Worm (Caenorhabditis elegans): ENCODE measurements around the gene gpx-5.

gpx-5 gene

ce11 chrX:9551112-9551511 is 33.4 kb upstream of the gpx-5 start (continued):
- TF ChIP-seq ama-1 (optimal IDR thresholded peaks at IDR 0.05) (no peak), pqm-1 (tag; optimal IDR thresholded peaks at IDR 0.05) (no peak), spr-3 (GFP tag; optimal IDR thresholded peaks at IDR 0.05) (no peak), ceh-44 (GFP tag; IDR thresholded peaks at IDR 0.05) (no peak), ceh-20 (GFP tag; IDR thresholded peaks at IDR 0.05) (no peak), lin-38 (GFP tag; IDR thresholded peaks at IDR 0.05) (no peak; the same call in 1 of the 2 replicates), mxl-2 (GFP tag; conservative IDR thresholded peaks at IDR 0.05) (0 out of 2 replicates have a peak, but pooled peaks have one; percentile 19), hif-1 (tag; optimal IDR thresholded peaks at IDR 0.05) (peak in 1 of 2 experiments; percentile 60), zfp-3 (GFP tag; conservative IDR thresholded peaks at IDR 0.05) (no peak), nhr-42 (GFP tag; IDR thresholded peaks at IDR 0.05) (no peak), nhr-25 (tag; optimal IDR thresholded peaks at IDR 0.05; ENCODE audit: borderline replicate concordance, insufficient read depth) (peak; percentile 44), saeg-2 (GFP tag; IDR thresholded peaks at IDR 0.05) (no peak), ces-1 (GFP tag; optimal IDR thresholded peaks at IDR 0.05) (no peak), mes-2 (tag; optimal IDR thresholded peaks at IDR 0.05; ENCODE audit: poor library complexity, severe bottlenecking) (peak; percentile 36), D1046.2 (GFP tag; IDR thresholded peaks at IDR 0.05) (no peak), mxl-3 (GFP tag; optimal IDR thresholded peaks at IDR 0.05) (peak; percentile 88), daf-12 (tag; optimal IDR thresholded peaks at IDR 0.05) (no peak), lir-3 (tag; optimal IDR thresholded peaks at IDR 0.05) (no peak), attf-4 (tag; optimal IDR thresholded peaks at IDR 0.05) (no peak), set-16 (GFP tag; IDR thresholded peaks at IDR 0.05) (peak; percentile 38; the same call in 1 of the 2 replicates), nhr-77 (tag; optimal IDR thresholded peaks at IDR 0.05) (no peak), snpc-4 (tag; optimal IDR thresholded peaks at IDR 0.05) (no peak), F37D6.2 (tag; optimal IDR thresholded peaks at IDR 0.05) (peak; percentile 3), nhr-76 (tag; optimal IDR thresholded peaks at IDR 0.05) (no peak), mdl-1 (tag; optimal IDR thresholded peaks at IDR 0.05) (peak; percentile 64 to 96), dmd-6 (GFP tag; IDR thresholded peaks at IDR 0.05) (peak; percentile 73), R02D3.7 (tag; optimal IDR thresholded peaks at IDR 0.05) (no peak), aha-1 (tag) (peak; percentile 92), snpc-1.2 (GFP tag; IDR thresholded peaks at IDR 0.05) (no peak), ceh-28 (tag; optimal IDR thresholded peaks at IDR 0.05) (no peak), fos-1 (tag; optimal IDR thresholded peaks at IDR 0.05) (no peak), unc-62 (GFP tag; optimal IDR thresholded peaks at IDR 0.05 in 1 of 2) (peak in 1 of 2 experiments; percentile 25), unc-62 (tag; optimal IDR thresholded peaks at IDR 0.05) (no peak), Y75B8A.6 (GFP tag; IDR thresholded peaks at IDR 0.05) (no peak), ctbp-1 (GFP tag; IDR thresholded peaks at IDR 0.05) (no peak), nhr-11 (tag; optimal IDR thresholded peaks at IDR 0.05) (peak; percentile 29), pha-4 (GFP tag; IDR thresholded peaks at IDR 0.05) (peak; percentile 36; the same call in 1 of the 2 replicates), pha-4 (tag; optimal IDR thresholded peaks at IDR 0.05) (no peak), F44E2.7 (GFP tag; IDR thresholded peaks at IDR 0.05) (no peak), hlh-11 (tag; optimal IDR thresholded peaks at IDR 0.05) (peak; percentile 82), vab-7 (GFP tag; IDR thresholded peaks at IDR 0.05) (0 out of 2 replicates have a peak, but pooled peaks have one; percentile 17), jun-1 (tag; optimal IDR thresholded peaks at IDR 0.05) (peak; percentile 7), nhr-6 (tag; optimal IDR thresholded peaks at IDR 0.05) (peak; percentile 78), daf-8 (GFP tag; IDR thresholded peaks at IDR 0.05) (no peak), lim-7 (GFP tag; IDR thresholded peaks at IDR 0.05) (no peak), duxl-1 (tag; optimal IDR thresholded peaks at IDR 0.05; ENCODE audit: poor library complexity) (no peak), dmd-9 (GFP tag; IDR thresholded peaks at IDR 0.05) (no peak), ceh-32 (tag; optimal IDR thresholded peaks at IDR 0.05; ENCODE audit: poor library complexity) (no peak), lin-39 (tag; optimal IDR thresholded peaks at IDR 0.05) (no peak), egl-43 (GFP tag; IDR thresholded peaks at IDR 0.05) (peak; percentile 77), lin-13 (GFP tag; optimal IDR thresholded peaks at IDR 0.05) (peak; percentile 6), daf-19 (GFP tag; conservative IDR thresholded peaks at IDR 0.05) (no peak)

Data from whole organism, L4 larva.